Worm (Caenorhabditis elegans): ENCODE data around the gene T09A5.14.

The T09A5.14 gene

DNA sequence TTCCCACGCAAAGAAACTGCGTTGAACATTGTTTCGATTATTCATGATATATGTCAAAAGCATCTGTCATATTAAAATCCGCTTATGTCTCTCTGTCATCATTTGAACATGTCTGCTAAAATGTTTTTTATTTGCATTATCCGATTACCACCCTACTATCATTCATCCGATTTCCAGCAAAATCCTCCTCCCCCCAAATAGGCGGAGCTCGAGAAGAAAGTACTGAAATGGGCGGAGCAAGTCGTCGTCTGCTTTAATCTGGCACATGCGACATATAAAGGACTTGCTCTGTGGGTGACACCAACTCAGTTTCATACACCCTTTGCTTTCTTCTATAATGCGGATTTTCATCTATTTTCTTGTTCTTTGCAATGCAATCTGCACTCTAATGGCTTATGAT, at the start of gene T09A5.14:
Gene T09A5.14 (plus strand): TSS at position 301 of the 400 bp plus-strand sequence.
- no peak for TF ChIP-seq unc-62 (GFP tag; optimal IDR thresholded peaks at IDR 0.05)

DNA sequence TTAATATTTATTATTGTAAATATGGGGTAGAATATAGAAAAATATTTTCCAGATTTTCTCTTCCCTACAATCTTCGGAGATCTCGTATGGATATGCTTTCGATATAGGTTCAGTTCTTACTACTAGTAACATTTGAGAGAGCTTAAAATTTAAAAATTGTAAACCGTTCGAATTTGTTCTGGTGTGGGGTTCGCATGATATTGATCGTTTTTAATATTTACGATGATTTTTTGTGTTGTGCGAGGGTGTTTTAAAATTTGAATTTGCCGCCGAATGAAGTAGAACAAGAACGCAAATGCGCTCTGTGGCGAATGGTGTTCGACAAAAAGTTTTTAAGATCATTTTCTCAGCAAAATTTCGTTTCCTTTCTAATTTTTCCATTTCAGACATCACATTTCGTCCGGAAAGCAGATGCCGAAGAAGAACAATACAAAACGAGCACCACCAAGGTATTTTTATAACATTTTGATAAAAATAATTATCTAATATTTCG, 48.6 kb upstream of the T09A5.14 start, which contains the start of gene skr-17:
Gene skr-17 (plus strand): TSS at position 51 of the 493 bp plus-strand sequence.
- no peak for TF ChIP-seq unc-62 (GFP tag; optimal IDR thresholded peaks at IDR 0.05)

DNA sequence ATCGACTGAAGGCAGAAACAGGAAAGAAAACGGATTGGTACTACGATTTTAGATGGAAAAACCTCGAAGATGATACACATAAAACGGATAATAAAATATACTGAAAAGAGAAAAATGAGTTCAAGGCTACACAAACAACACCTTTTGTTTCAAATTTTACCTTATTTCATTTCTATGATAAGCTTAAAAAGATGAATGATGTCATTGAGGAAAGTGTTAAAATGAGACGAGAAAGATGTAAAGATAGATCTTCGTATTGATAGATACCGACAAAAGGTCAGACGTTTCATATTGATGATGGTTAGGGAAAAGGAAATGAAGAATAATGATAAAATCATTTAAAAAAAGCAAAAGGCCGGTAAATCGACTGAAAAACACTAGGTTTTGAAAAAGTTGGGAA, 42.5 kb upstream of the T09A5.14 start:
- TF ChIP-seq unc-62 (GFP tag; optimal IDR thresholded peaks at IDR 0.05), result no peak

DNA sequence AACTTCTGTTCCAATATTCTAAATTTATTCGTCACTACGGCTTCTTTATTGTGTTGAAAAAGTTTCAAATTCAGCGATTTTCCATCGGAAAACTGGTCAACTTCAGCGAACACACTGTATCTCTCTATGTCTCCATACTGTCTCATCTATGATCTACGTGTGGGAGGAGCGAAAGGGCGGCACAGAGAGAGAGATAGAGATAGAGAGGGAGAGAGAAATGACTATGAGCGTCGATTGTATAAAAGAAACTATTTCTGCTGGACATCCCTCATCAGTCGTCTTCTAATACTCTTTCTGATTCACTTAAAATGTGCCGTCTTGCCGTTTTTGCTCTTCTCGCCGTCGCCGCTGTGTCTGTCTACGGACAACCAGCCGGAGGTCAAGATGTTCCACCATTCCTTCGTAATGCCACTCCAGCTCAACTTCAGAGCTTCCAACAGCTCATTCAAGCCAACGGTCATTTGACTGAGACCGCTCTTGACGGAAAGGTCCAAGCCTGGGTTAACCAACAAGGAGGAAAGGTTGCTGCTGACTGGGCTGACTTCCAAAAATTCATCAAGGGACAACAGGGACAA, 41.7 kb upstream of the T09A5.14 start, which contains the start of gene srlf-1:
Gene srlf-1 (plus strand): TSS at position 268 of the 575 bp plus-strand sequence.
- TF ChIP-seq unc-62 (GFP tag; optimal IDR thresholded peaks at IDR 0.05), result no peak

DNA sequence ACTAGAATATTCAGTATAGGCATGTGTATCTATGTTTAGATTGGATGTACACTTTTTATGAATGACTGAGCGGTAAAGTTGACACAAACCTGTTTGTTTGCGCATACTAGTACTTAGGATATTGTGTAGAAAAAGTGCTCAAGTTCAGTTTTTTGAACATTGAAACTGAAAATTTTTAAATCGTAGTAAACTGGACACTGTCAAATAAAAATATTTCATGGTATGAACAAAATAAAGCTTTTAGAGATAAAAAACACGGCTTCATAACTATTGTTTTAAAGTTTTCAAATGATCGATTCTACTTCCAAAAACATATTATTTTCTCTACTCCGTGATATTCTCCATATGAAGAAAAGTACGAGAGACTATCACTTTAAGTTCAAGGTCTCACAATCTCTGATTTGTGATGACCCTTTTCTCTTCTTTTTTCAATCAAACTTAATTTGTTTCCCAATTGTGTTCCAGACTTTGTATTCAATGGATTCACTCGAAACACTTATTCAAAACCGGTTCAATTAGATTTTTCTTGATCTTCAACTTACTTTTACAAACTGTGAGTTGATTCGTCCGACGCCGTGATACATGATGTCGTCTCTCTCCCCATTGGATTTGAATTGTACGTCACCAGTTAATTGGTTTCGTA, 40.6 kb upstream of the T09A5.14 start:
- TF ChIP-seq unc-62 (GFP tag; optimal IDR thresholded peaks at IDR 0.05), result no peak

DNA sequence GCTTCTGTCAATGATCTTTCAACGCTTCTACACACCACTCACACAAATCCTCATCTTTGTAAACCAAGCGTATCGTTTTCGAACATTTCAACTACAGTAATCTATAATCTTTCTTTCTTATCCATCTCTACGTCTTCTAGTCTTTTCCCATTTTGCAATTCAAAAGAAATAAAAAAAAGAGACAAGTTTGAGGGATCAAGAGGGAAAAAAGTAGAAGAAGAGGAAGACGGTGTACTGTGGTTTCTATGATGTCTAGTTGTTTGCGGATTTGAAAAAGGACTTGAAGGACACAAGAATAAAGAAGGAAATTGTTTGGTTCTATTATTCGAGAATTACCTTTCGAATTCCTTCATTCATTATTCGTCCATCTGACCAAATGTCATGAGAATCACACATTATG, 39.6 kb upstream of the T09A5.14 start:
- no peak for TF ChIP-seq unc-62 (GFP tag; optimal IDR thresholded peaks at IDR 0.05)

DNA sequence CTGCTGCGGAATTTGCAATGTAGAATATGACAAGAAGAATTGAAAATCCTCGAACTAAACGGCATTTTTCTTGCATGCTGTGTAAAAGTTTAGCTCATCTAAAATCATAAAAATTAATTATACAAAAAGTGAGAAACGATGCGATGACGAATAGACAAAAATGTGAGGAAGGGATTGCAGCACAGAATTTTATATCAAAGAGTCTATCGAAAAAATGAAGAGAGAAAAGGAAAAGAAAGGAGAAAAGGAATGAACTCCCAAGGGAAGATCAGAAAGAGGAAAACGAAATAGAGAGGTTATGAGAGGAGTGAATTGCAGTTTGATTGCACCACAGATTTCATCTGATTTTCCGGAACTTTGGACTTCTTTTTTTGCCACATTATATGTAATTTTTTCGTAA, 37.9 kb upstream of the T09A5.14 start, which contains the start of gene glr-4:
Gene glr-4 (minus strand): TSS at position 101 of the 400 bp plus-strand sequence.
- no peak for TF ChIP-seq unc-62 (GFP tag; optimal IDR thresholded peaks at IDR 0.05)

DNA sequence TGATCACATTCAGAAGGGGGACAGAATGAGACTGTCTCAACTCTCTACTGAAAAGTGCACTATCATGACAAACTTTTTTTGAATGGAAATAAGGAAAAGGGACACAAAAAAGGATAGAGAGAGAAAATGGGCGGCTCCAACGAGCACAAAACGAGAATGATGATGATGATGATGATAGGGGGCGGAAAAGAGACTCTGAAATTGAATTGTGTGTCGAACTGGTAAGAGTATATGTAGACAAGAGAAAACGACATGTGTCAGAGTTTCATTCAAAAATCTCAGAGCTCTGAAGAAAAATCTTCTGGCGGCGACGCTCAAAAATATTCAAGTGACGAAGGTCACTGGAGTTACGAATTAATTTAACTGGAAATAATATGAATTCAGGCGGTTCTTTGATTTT, 36.9 kb upstream of the T09A5.14 start:
- no peak for TF ChIP-seq unc-62 (GFP tag; optimal IDR thresholded peaks at IDR 0.05)

DNA sequence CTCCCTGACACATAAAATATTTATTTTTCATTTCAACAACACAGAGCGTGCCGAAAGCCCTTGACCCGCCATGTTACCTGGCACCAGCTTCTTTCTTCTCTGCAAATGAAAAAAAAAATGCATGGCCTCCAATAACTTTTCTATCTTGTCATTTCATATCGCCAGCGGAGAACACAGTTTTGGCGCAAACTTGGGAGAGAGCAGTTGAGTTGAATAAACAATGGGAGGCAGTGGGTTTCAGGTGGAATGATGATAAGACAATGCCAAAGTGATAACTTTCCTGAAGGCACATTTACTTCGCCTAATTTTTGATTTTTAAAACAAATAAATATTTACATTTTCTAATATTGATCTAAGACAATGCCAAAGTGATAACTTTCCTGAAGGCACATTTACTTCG, 30.9 kb upstream of the T09A5.14 start:
- no peak for TF ChIP-seq unc-62 (GFP tag; optimal IDR thresholded peaks at IDR 0.05)

DNA sequence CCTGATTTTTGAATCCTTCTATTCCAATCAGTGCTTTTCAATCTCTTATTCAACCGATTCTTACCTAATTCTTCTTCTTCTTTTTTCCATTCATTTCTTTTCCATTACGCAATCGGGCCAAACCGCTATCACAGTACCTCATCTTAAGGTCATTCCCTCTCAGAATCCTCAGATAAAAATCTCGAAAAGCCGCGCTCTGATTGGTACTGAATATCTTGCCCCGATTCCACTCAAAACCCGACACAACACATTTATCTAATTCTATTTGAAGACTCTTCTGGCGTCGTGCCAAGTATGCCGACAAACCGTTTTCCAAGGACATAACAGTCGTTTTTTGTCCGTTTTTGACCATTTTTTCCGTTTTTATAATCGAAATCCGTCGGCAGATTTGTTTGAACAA, 30.3 kb upstream of the T09A5.14 start:
- no peak for TF ChIP-seq unc-62 (GFP tag; optimal IDR thresholded peaks at IDR 0.05)

DNA sequence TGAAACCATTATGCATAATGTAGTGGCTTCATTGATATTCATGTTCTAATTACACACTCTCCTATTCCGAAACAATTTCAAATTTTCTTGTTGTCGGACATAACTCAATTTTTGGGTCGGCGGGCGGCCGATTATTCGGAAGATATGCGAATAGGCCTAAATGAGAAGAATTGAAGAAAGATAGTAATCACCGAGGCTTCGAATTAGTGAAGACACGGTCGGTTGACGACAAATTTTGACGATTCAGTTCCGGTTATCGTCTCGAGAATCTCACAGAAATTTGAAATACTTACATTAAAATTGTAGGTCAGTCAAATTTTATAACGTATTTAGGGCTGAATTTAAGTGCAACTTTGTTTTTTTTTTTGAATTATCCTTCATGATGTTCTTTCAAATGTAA, 29.0 kb upstream of the T09A5.14 start:
- no peak for TF ChIP-seq unc-62 (GFP tag; optimal IDR thresholded peaks at IDR 0.05)

DNA sequence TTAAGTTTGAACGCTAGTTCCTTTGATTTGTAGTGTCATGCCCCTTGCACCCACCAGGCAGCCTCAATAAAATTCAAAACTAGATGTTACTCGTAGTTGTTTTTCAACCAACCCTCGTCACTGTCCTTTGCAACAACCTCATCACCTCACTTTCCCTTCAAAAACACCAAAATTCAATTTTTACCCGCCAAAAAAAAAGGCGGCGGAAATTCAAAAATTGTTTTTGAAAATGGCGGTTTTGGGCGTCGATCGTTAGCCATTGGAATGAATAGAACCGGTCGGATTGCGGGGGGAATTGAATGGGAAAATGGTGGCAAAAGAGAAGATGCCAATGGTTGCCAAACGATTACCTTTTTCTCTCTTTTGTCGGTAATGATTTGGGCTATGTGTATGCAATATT, 26.1 kb upstream of the T09A5.14 start:
- TF ChIP-seq unc-62 (GFP tag; optimal IDR thresholded peaks at IDR 0.05), result no peak

DNA sequence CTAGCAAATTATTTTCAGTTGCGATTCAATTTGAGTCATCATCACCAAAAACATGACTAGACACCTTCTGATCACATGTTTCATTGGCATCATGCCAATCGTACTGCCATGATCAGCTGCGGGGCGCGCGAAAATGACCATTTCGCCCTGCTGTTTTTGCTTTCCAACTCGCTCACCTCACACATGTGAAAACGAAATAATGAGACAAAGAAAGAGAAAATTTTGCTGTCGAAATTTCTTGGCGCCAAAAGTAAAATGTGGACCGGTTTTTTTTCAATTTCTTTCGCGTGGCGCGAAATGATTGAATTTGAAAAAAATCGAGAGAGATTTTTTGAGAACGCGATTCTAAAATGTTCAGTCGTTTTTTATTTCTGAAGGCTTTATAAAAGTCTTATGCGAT, 25.3 kb upstream of the T09A5.14 start:
- TF ChIP-seq unc-62 (GFP tag; optimal IDR thresholded peaks at IDR 0.05), result no peak

DNA sequence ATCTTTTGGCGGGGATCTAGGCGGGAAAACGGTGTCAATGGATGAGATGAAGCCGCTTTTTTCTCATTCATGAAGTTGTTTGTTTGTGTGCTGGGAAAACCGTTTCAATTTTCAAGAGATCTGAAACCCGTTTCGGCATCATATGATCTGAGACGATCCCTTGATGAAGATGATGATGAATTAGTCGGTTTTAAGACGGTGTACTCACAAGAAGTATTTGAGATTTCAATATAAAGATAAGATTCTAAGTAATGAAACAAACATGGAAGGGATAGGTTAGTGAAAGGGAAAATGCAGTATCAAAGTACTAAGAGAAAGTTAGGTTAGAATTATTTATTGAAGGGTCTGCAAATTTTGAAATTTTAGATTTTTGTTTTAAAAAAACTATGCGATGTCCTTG, 24.0 kb upstream of the T09A5.14 start:
- TF ChIP-seq unc-62 (GFP tag; optimal IDR thresholded peaks at IDR 0.05), result no peak

DNA sequence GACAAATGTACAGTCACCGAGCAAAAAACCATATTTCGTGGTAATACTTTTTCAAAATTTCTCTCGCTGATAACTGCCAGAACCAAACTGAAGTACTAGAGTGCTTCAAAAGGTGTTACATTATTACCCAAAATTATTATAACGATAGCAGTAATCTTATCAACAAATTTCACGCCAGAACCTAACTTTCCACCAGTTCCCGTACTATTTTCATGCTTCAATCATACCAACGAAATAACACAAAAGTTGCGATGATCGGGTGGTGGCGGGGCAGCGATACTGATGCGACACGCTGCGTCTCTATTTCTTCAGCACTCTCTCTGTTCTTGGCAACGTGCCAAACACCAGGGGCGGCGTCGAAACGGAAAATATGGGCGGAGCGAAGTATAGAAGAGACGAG, 23.2 kb upstream of the T09A5.14 start:
- no peak for TF ChIP-seq unc-62 (GFP tag; optimal IDR thresholded peaks at IDR 0.05)

DNA sequence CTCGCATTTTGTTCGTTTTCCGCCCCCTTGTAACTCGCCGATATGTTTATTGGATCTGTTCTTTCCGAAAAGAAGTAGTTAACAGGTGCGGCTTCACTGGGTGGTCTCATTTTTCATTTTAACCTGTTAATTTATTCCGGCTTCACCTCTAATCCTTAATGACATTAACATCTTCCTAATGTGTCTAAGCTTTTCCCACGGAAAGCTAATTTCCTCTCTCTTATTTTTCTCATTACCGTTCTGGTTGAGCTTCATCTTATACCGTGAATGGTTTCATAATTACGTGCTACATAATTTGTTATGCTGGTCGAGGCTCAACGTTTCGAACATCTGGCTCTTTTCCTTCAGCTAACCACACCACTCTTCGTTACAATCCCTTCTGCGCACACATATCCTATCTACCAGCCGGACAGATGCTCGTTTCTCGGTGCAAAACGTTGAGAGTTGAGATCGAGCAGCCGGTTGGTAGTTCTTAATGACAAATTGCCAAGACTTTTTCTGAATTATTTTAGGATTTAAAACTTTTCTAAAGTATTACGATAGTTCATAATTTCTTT, 22.7 kb upstream of the T09A5.14 start:
- no peak for TF ChIP-seq unc-62 (GFP tag; optimal IDR thresholded peaks at IDR 0.05)

Measured in whole organism, dauer.